Worm (Caenorhabditis elegans) whole organism, L3 larva: ENCODE results near the gene cld-9.

Experiments used
- R02D3.7 ChIP-seq: fragments of 150-350 bp; optimal IDR thresholded peaks from 2 replicates; lab custom pipeline; 2014; ENCODE audit warnings: missing biosample characterization, missing genetic modification characterization
- ZK546.5 ChIP-seq: sonication (generic microtip); optimal IDR thresholded peaks from 2 replicates; lab custom pipeline; 2017; ENCODE audit warnings: missing biosample characterization, missing genetic modification characterization
- aly-2 ChIP-seq: fragments of 150-350 bp; optimal IDR thresholded peaks from 2 replicates; lab custom pipeline; 2014; ENCODE audit warnings: missing biosample characterization, missing genetic modification characterization
- ama-1 ChIP-seq: fragments of 150-350 bp; optimal IDR thresholded peaks from 2 replicates; lab custom pipeline; 2018
- ceh-16 ChIP-seq: sonication (generic microtip); optimal IDR thresholded peaks from 2 replicates; lab custom pipeline; 2017; ENCODE audit warnings: missing biosample characterization, missing genetic modification characterization
- ceh-28 ChIP-seq: fragments of 150-350 bp; optimal IDR thresholded peaks from 2 replicates; lab custom pipeline; 2014; ENCODE audit warnings: missing biosample characterization, missing genetic modification reagents, missing genetic modification characterization
- ceh-82 ChIP-seq: fragments of 150-350 bp; optimal IDR thresholded peaks from 2 replicates; lab custom pipeline; 2014; ENCODE audit warnings: missing biosample characterization, missing genetic modification characterization
- ceh-9 ChIP-seq: sonication (generic microtip); optimal IDR thresholded peaks from 2 replicates; lab custom pipeline; 2018; ENCODE audit warnings: missing biosample characterization, missing genetic modification characterization
- daf-12 ChIP-seq: fragments of 150-350 bp; optimal IDR thresholded peaks from 2 replicates; lab custom pipeline; 2014; ENCODE audit warnings: missing biosample characterization, missing genetic modification reagents, missing genetic modification characterization
- egl-27 ChIP-seq: sonication (generic microtip); optimal IDR thresholded peaks from 4 replicates; lab custom pipeline; 2017; ENCODE audit warnings: missing biosample characterization, missing genetic modification reagents, missing genetic modification characterization
- egl-5 ChIP-seq: fragments of 150-350 bp; optimal IDR thresholded peaks from 2 replicates; lab custom pipeline; 2017; ENCODE audit warnings: missing biosample characterization, missing genetic modification reagents, missing genetic modification characterization, inconsistent platforms
- elt-1 ChIP-seq: fragments of 150-350 bp; optimal IDR thresholded peaks from 2 replicates; lab custom pipeline; 2014; ENCODE audit warnings: missing biosample characterization, missing genetic modification characterization
- elt-2 ChIP-seq: sonication (generic microtip); optimal IDR thresholded peaks from 2 replicates; lab custom pipeline; 2016; ENCODE audit warnings: missing genetic modification reagents, mild to moderate bottlenecking, missing genetic modification characterization, missing compliant biosample characterization
- elt-3 ChIP-seq, 3 experiments: fragments of 150-350 bp in 1 of 3; sonication (generic microtip) in 2 of 3; optimal IDR thresholded peaks; 2 replicates in 2 of 3; 4 replicates in 1 of 3; lab custom pipeline; 2014 to 2017; ENCODE audit warnings: missing biosample characterization in 3 of 3, missing genetic modification characterization in 3 of 3
- eor-1 ChIP-seq, 2 experiments: fragments of 150-350 bp; optimal IDR thresholded peaks; 2 replicates each; lab custom pipeline; 2014 to 2018; ENCODE audit warnings: missing biosample characterization in 2 of 2, missing genetic modification characterization in 2 of 2
- fkh-2 ChIP-seq: fragments of 150-350 bp; optimal IDR thresholded peaks from 2 replicates; lab custom pipeline; 2014; ENCODE audit warnings: missing biosample characterization, missing genetic modification reagents, missing genetic modification characterization
- fos-1 ChIP-seq: fragments of 150-350 bp; optimal IDR thresholded peaks from 2 replicates; lab custom pipeline; 2014; ENCODE audit warnings: missing biosample characterization, missing genetic modification characterization
- hmg-11 ChIP-seq: sonication (generic microtip); optimal IDR thresholded peaks from 2 replicates; lab custom pipeline; 2016; ENCODE audit warnings: missing genetic modification characterization, missing compliant biosample characterization
- jun-1 ChIP-seq: fragments of 150-350 bp; optimal IDR thresholded peaks from 2 replicates; lab custom pipeline; 2014; ENCODE audit warnings: missing biosample characterization, missing genetic modification reagents, missing genetic modification characterization
- lin-15B ChIP-seq: fragments of 150-350 bp; optimal IDR thresholded peaks from 2 replicates; lab custom pipeline; 2014; ENCODE audit warnings: missing biosample characterization, missing genetic modification characterization
- lin-39 ChIP-seq: fragments of 150-350 bp; optimal IDR thresholded peaks from 2 replicates; lab custom pipeline; 2018; ENCODE audit warnings: missing biosample characterization, missing genetic modification reagents, missing genetic modification characterization
- lsy-12 ChIP-seq: sonication (generic microtip); optimal IDR thresholded peaks from 2 replicates; lab custom pipeline; 2016; ENCODE audit warnings: mild to moderate bottlenecking, missing genetic modification characterization, missing compliant biosample characterization
- mdl-1 ChIP-seq: fragments of 150-350 bp; optimal IDR thresholded peaks from 2 replicates; lab custom pipeline; 2014; ENCODE audit warnings: missing biosample characterization, missing genetic modification characterization
- mml-1 ChIP-seq: fragments of 150-350 bp; sonication (generic microtip); optimal IDR thresholded peaks from 3 replicates; lab custom pipeline; 2014; ENCODE audit warnings: missing biosample characterization, missing genetic modification characterization
- nfya-1 ChIP-seq: sonication (generic microtip); optimal IDR thresholded peaks from 2 replicates; lab custom pipeline; 2017; ENCODE audit warnings: missing genetic modification characterization, mild to moderate bottlenecking, missing compliant biosample characterization, antibody characterized with exemption, moderate library complexity; ENCODE audit not compliant: insufficient read depth
- nhr-11 ChIP-seq: fragments of 150-350 bp; optimal IDR thresholded peaks from 2 replicates; lab custom pipeline; 2014; ENCODE audit warnings: missing biosample characterization, missing genetic modification characterization
- nhr-12 ChIP-seq: fragments of 150-350 bp; optimal IDR thresholded peaks from 2 replicates; lab custom pipeline; 2014; ENCODE audit warnings: missing biosample characterization, missing genetic modification characterization
- nhr-23 ChIP-seq: fragments of 150-350 bp; optimal IDR thresholded peaks from 2 replicates; lab custom pipeline; 2014; ENCODE audit warnings: missing biosample characterization, missing genetic modification reagents, missing genetic modification characterization
- nhr-237 ChIP-seq: fragments of 150-350 bp; optimal IDR thresholded peaks from 2 replicates; lab custom pipeline; 2014; ENCODE audit warnings: missing biosample characterization, missing genetic modification characterization
- nhr-25 ChIP-seq: sonication (generic microtip); optimal IDR thresholded peaks from 2 replicates; lab custom pipeline; 2017; ENCODE audit warnings: missing biosample characterization, missing genetic modification characterization
- nhr-28 ChIP-seq: fragments of 150-350 bp; optimal IDR thresholded peaks from 2 replicates; lab custom pipeline; 2014; ENCODE audit warnings: missing biosample characterization, missing genetic modification characterization
- nhr-43 ChIP-seq: sonication (generic microtip); optimal IDR thresholded peaks from 2 replicates; lab custom pipeline; 2016; ENCODE audit warnings: mild to moderate bottlenecking, missing genetic modification characterization, missing compliant biosample characterization; ENCODE audit not compliant: poor library complexity, severe bottlenecking
- nhr-67 ChIP-seq: fragments of 150-350 bp; optimal IDR thresholded peaks from 2 replicates; lab custom pipeline; 2014; ENCODE audit warnings: missing biosample characterization, missing genetic modification characterization
- nhr-76 ChIP-seq: fragments of 150-350 bp; sonication (generic microtip); optimal IDR thresholded peaks from 5 replicates; lab custom pipeline; 2014; ENCODE audit warnings: missing biosample characterization, missing genetic modification characterization
- nhr-77 ChIP-seq: fragments of 150-350 bp; optimal IDR thresholded peaks from 2 replicates; lab custom pipeline; 2014; ENCODE audit warnings: missing biosample characterization, missing genetic modification characterization
- pha-4 ChIP-seq: fragments of 150-350 bp; optimal IDR thresholded peaks from 2 replicates; lab custom pipeline; 2014; ENCODE audit warnings: missing biosample characterization, missing genetic modification reagents, missing genetic modification characterization
- pqm-1 ChIP-seq: fragments of 150-350 bp; optimal IDR thresholded peaks from 2 replicates; lab custom pipeline; 2017; ENCODE audit warnings: missing biosample characterization, missing genetic modification characterization, inconsistent platforms
- sea-2 ChIP-seq: fragments of 150-350 bp; sonication (generic microtip); optimal IDR thresholded peaks from 4 replicates; lab custom pipeline; 2014; ENCODE audit warnings: missing biosample characterization, missing genetic modification reagents, missing genetic modification characterization
- skn-1 ChIP-seq: fragments of 150-350 bp; optimal IDR thresholded peaks from 2 replicates; lab custom pipeline; 2014; ENCODE audit warnings: missing biosample characterization, missing genetic modification characterization
- snpc-4 ChIP-seq: fragments of 150-350 bp; optimal IDR thresholded peaks from 2 replicates; lab custom pipeline; 2014; ENCODE audit warnings: missing biosample characterization, missing genetic modification characterization
- tbx-2 ChIP-seq: sonication (generic microtip); optimal IDR thresholded peaks from 2 replicates; lab custom pipeline; 2016; ENCODE audit warnings: mild to moderate bottlenecking, missing genetic modification characterization, missing compliant biosample characterization
- unc-39 ChIP-seq: sonication (generic microtip); optimal IDR thresholded peaks from 4 replicates; lab custom pipeline; 2017; ENCODE audit warnings: missing biosample characterization, missing genetic modification characterization
- unc-62 ChIP-seq: fragments of 150-350 bp; sonication (generic microtip); optimal IDR thresholded peaks from 4 replicates; lab custom pipeline; 2014; ENCODE audit warnings: missing biosample characterization, missing genetic modification reagents, missing genetic modification characterization
- ztf-11 ChIP-seq: fragments of 150-350 bp; optimal IDR thresholded peaks from 2 replicates; lab custom pipeline; 2014; ENCODE audit warnings: missing biosample characterization, missing genetic modification characterization
- ztf-4 ChIP-seq: fragments of 150-350 bp; optimal IDR thresholded peaks from 2 replicates; lab custom pipeline; 2014; ENCODE audit warnings: missing biosample characterization, missing genetic modification characterization

Gene cld-9

ce11 chrV:13725574-13725973 is 26.1 kb downstream of the cld-9 start, which contains the start of gene fbxa-181:
Gene fbxa-181, plus strand, starts transcription at chrV:13725874.
- TF ChIP-seq elt-2 (tag; lab: Kevin White, UChicago) (no peak), lin-39 (tag; lab: Kevin White, UChicago) (no peak), tbx-2 (tag; lab: Kevin White, UChicago) (no peak), ZK546.5 (tag; lab: Kevin White, UChicago) (no peak), nhr-76 (no peak), nhr-43 (tag; lab: Kevin White, UChicago) (no peak), R02D3.7 (tag; lab: Kevin White, UChicago) (no peak), ceh-16 (tag; lab: Kevin White, UChicago) (no peak), mdl-1 (tag; lab: Kevin White, UChicago) (no peak), unc-39 (tag; lab: Kevin White, UChicago) (no peak), fos-1 (no peak), elt-3 (tag; optimal IDR thresholded peaks at IDR 0.05; lab: Kevin White, UChicago) (no peak), nhr-77 (no peak), aly-2 (tag; lab: Kevin White, UChicago) (no peak)

ce11 chrV:13724781-13725180 is 26.9 kb downstream of the cld-9 start, which contains the start of gene F35E12.2:
Gene F35E12.2, minus strand, starts transcription at chrV:13724881.
- TF ChIP-seq daf-12 (tag; lab: Kevin White, UChicago) (no peak), elt-2 (tag; lab: Kevin White, UChicago) (no peak), nhr-28 (tag; lab: Kevin White, UChicago) (no peak), nhr-77 (no peak)

ce11 chrV:13716531-13716930 is 35.2 kb downstream of the cld-9 start, which contains the start of gene T01D3.6:
Gene T01D3.6, plus strand, starts transcription at chrV:13716824.
- TF ChIP-seq pqm-1 (tag; lab: Kevin White, UChicago) (peak; percentile 71), elt-2 (tag; lab: Kevin White, UChicago) (peak; percentile 79), nhr-25 (tag; lab: Kevin White, UChicago) (no peak)

- TF ChIP-seq hmg-11 (tag; lab: Kevin White, UChicago) (no peak), nhr-43 (tag; lab: Kevin White, UChicago) (peak; percentile 43), egl-5 (peak; percentile 45), ceh-9 (tag; lab: Kevin White, UChicago) (no peak), mml-1 (no peak), mdl-1 (tag; lab: Kevin White, UChicago) (no peak), tbx-2 (tag; lab: Kevin White, UChicago) (no peak), lsy-12 (peak; percentile 5), ztf-4 (tag; lab: Kevin White, UChicago) (no peak), pha-4 (peak; percentile 82), nhr-237 (tag; lab: Kevin White, UChicago) (no peak), nhr-25 (tag; lab: Kevin White, UChicago) (peak; percentile 76), aly-2 (tag; lab: Kevin White, UChicago) (no peak), fos-1 (no peak), jun-1 (tag; lab: Kevin White, UChicago) (no peak), egl-27 (no peak), lin-39 (tag; lab: Kevin White, UChicago) (peak; percentile 72), elt-3 (tag; optimal IDR thresholded peaks at IDR 0.05; lab: Kevin White, UChicago) (no peak), nhr-76 (no peak), nhr-77 (no peak), snpc-4 (tag; lab: Kevin White, UChicago) (peak; percentile 84), unc-62 (GFP tag; lab: Kevin White, UChicago) (no peak), fkh-2 (tag; lab: Kevin White, UChicago) (no peak), eor-1 (tag; optimal IDR thresholded peaks at IDR 0.05; lab: Kevin White, UChicago) (no peak), sea-2 (GFP tag; lab: Kevin White, UChicago) (no peak), nhr-23 (tag; lab: Kevin White, UChicago) (peak; percentile 67), nfya-1 (tag; lab: Kevin White, UChicago) (no peak), nhr-12 (tag; lab: Kevin White, UChicago) (no peak), ztf-11 (tag; lab: Kevin White, UChicago) (no peak), ZK546.5 (tag; lab: Kevin White, UChicago) (no peak), ceh-28 (tag; lab: Kevin White, UChicago) (no peak), elt-1 (tag; lab: Kevin White, UChicago) (no peak), lin-15B (tag; lab: Kevin White, UChicago) (peak; percentile 91), daf-12 (tag; lab: Kevin White, UChicago) (no peak), ama-1 (lab: Kevin White, UChicago) (no peak), nhr-11 (peak; percentile 48), R02D3.7 (tag; lab: Kevin White, UChicago) (peak; percentile 15), ceh-82 (tag; lab: Kevin White, UChicago) (peak; percentile 4), skn-1 (tag; lab: Kevin White, UChicago) (peak; percentile 56), elt-2 (tag; lab: Kevin White, UChicago) (peak; percentile 47), pqm-1 (tag; lab: Kevin White, UChicago) (peak; percentile 62), nhr-67 (no peak), nhr-28 (tag; lab: Kevin White, UChicago) (no peak)
Measured at ce11 chrV:13715223-13715686, 36.4 kb downstream of the cld-9 start, which contains the start of gene zipt-9. Gene zipt-9, minus strand, starts transcription at chrV:13715273.
